Fruit fly (Drosophila melanogaster) Kc167 (cell line): ENCODE measurements around the gene beta-PheRS.

Experiments used
- Sin3A ChIP-seq: fragments of >200 bp; optimal IDR thresholded peaks from 2 replicates; lab custom pipeline; 2018; ENCODE audit warnings: missing external identifiers
- h ChIP-seq: fragments of >200 bp; optimal IDR thresholded peaks from 3 replicates; lab custom pipeline; 2018; ENCODE audit warnings: missing external identifiers
- psq ChIP-seq: fragments of >200 bp; optimal IDR thresholded peaks from 2 replicates; lab custom pipeline; 2017; ENCODE audit warnings: missing external identifiers

DNA sequence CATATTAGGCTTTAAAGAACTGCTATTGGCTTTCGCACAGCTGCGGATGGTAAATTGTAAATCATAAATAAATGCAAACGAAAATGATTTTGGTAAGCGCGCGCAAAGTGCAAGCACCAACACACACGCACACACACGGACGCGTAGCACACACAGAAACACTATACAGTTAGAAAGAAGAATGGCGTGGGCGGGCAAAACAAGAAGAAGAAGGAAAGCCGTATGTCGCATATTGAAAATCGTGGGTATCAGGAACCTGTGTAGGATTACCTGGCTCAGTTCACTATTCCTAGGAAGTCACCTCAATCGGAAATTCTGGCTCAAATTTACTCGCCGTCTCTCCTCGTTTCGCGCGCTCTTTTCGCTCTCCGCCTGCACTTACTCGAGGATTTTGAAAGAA, 31.6 kb downstream of the beta-PheRS start, which contains the start of gene cav:
- TF ChIP-seq h (lab: Kevin White, UChicago), result no peak
- no peak for TF ChIP-seq Sin3A (lab: Kevin White, UChicago)
- TF ChIP-seq psq (lab: Kevin White, UChicago), result peak; percentile 3
